Worm (Caenorhabditis elegans): ENCODE data around the gene mttu-1.

mttu-1 gene

DNA sequence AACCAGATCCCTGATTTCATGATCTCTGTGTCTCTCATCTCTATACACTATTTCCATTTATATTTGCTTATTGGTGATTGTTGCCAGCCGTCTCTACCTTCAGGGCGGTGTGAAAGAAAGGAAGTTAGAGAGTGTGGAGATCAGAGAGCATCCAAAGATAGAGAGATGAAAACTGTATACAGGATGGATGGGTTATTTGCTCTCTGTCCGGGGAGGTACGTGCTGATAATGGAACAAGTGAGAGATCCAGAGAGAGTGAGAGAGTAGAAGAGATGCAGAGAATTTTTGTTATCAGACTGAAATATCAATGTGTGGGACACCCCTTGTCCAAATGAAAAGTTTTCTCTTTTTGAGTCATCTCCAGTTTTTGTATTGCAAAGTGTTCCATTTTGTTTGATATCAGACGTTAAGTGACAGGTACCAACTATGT is 12.6 kb downstream of the mttu-1 start (continued):
- TF ChIP-seq aha-1 (tag), result peak; percentile 71
- TF ChIP-seq hif-1 (tag; optimal IDR thresholded peaks at IDR 0.05), result peak in 1 of 2 experiments; percentile 59
- TF ChIP-seq hlh-11 (tag; optimal IDR thresholded peaks at IDR 0.05), result peak; percentile 94

- no peak for TF ChIP-seq spr-1 (tag; optimal IDR thresholded peaks at IDR 0.05)
- peak in 1 of 2 experiments; percentile 90 for TF ChIP-seq unc-62 (GFP tag; optimal IDR thresholded peaks at IDR 0.05 in 1 of 2)
- TF ChIP-seq unc-62 (tag; optimal IDR thresholded peaks at IDR 0.05), result no peak
Observed at ce11 chrIV:11276026-11276425, 20.7 kb downstream of the mttu-1 start.

DNA sequence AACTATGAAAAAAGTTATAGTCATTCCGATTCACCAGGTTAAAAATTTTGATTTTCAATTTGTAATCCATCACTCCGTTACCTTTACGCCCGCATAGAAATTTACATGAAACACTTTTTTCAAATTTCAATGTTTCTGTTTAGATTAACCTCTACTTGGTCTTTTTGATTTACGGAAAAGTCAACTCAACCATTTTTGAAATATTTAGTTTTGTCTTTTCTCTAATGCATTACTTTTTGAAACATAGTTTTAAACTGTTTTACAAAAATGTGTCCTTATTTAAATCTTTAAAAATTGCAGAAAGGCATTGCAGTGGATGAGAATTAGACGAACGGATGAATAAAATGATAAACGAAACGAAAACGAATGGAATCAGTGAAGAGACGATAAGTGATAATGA is 23.5 kb downstream of the mttu-1 start, which contains the start of gene gtl-2:
gtl-2 (plus strand) TSS at position 301 of the 400 bp plus-strand sequence.
- TF ChIP-seq hmg-1.1 (GFP tag; IDR thresholded peaks at IDR 0.05), result no peak
- no peak for TF ChIP-seq tag-97 (GFP tag; IDR thresholded peaks at IDR 0.05)
- TF ChIP-seq nhr-25 (tag; optimal IDR thresholded peaks at IDR 0.05; ENCODE audit: borderline replicate concordance, insufficient read depth), result no peak
- no peak for TF ChIP-seq nhr-11 (tag; optimal IDR thresholded peaks at IDR 0.05)
- TF ChIP-seq pha-4 (GFP tag; IDR thresholded peaks at IDR 0.05), result no peak
- TF ChIP-seq pha-4 (tag; optimal IDR thresholded peaks at IDR 0.05), result no peak
- TF ChIP-seq daf-8 (GFP tag; IDR thresholded peaks at IDR 0.05), result no peak
- TF ChIP-seq aly-2 (tag; optimal IDR thresholded peaks at IDR 0.05), result no peak
- TF ChIP-seq lsy-2 (tag; optimal IDR thresholded peaks at IDR 0.05), result no peak
- no peak for TF ChIP-seq ama-1 (optimal IDR thresholded peaks at IDR 0.05)
- no peak for TF ChIP-seq Y5F2A.4 (GFP tag; optimal IDR thresholded peaks at IDR 0.05)
- no peak for TF ChIP-seq vab-7 (GFP tag; IDR thresholded peaks at IDR 0.05)
- TF ChIP-seq unc-62 (GFP tag; optimal IDR thresholded peaks at IDR 0.05 in 1 of 2), result no peak
- no peak for TF ChIP-seq unc-62 (tag; optimal IDR thresholded peaks at IDR 0.05)
- no peak for TF ChIP-seq set-16 (GFP tag; IDR thresholded peaks at IDR 0.05)
- TF ChIP-seq hlh-11 (tag; optimal IDR thresholded peaks at IDR 0.05), result no peak
- no peak for TF ChIP-seq Y48G9A.11 (GFP tag; IDR thresholded peaks at IDR 0.05)
- TF ChIP-seq mxl-3 (GFP tag; optimal IDR thresholded peaks at IDR 0.05), result no peak
- no peak for TF ChIP-seq madf-9 (GFP tag; conservative IDR thresholded peaks at IDR 0.05)
- no peak for TF ChIP-seq Y75B8A.6 (GFP tag; IDR thresholded peaks at IDR 0.05)
- TF ChIP-seq ces-1 (GFP tag; optimal IDR thresholded peaks at IDR 0.05), result no peak
- no peak for TF ChIP-seq F10B5.3 (tag; optimal IDR thresholded peaks at IDR 0.05)

DNA sequence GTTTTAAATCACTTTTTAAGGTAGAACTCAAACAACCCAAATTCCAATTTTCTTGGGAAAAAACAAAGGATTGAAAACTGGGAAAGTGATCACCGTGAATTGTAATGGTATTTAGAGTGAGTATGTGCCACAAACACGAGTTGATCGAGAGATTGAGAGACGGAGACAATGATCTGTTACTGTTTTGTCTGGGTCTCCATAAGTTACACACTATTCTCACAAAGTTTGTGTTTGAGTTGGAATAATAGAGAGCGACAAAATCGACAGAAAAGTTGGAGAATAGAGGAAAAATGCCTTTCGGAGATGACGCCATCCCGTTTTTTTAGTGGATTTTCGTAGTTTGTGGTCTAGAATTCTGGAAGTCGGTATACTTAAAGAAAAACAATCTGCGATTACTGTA is 25.4 kb downstream of the mttu-1 start, which contains the start of gene nhr-7:
nhr-7 (minus strand) TSS at position 101 of the 400 bp plus-strand sequence.
- TF ChIP-seq mes-2 (tag; optimal IDR thresholded peaks at IDR 0.05; ENCODE audit: poor library complexity, severe bottlenecking), result no peak
- no peak for TF ChIP-seq lin-29 (GFP tag; IDR thresholded peaks at IDR 0.05)
- TF ChIP-seq dmd-9 (GFP tag; IDR thresholded peaks at IDR 0.05), result no peak
- TF ChIP-seq nhr-111 (GFP tag; optimal IDR thresholded peaks at IDR 0.05), result no peak
- TF ChIP-seq fkh-10 (GFP tag; optimal IDR thresholded peaks at IDR 0.05), result no peak
- no peak for TF ChIP-seq T26A8.4 (GFP tag; IDR thresholded peaks at IDR 0.05)
- no peak for TF ChIP-seq nhr-77 (tag; optimal IDR thresholded peaks at IDR 0.05)

ce11 chrIV:11269483-11269882 is 27.2 kb downstream of the mttu-1 start:
- TF ChIP-seq skn-1 (tag; optimal IDR thresholded peaks at IDR 0.05), result no peak
- TF ChIP-seq zip-2 (tag; optimal IDR thresholded peaks at IDR 0.05), result no peak
- TF ChIP-seq lin-15B (tag; optimal IDR thresholded peaks at IDR 0.05), result no peak
- TF ChIP-seq hif-1 (tag; optimal IDR thresholded peaks at IDR 0.05), result no peak
- TF ChIP-seq pha-4 (GFP tag; IDR thresholded peaks at IDR 0.05), result no peak
- peak; percentile 61 for TF ChIP-seq pha-4 (tag; optimal IDR thresholded peaks at IDR 0.05)

All from whole organism, L4 larva.